Worm (Caenorhabditis elegans) whole organism, L2 larva: ENCODE measurements around the gene ldh-1.

Experiments
- C34F6.9 ChIP-seq: fragments of 150-350 bp; optimal IDR thresholded peaks from 2 replicates; lab custom pipeline; 2014; ENCODE audit warnings: missing biosample characterization, missing genetic modification characterization
- R02D3.7 ChIP-seq: fragments of 150-350 bp; optimal IDR thresholded peaks from 2 replicates; lab custom pipeline; 2014; ENCODE audit warnings: missing biosample characterization, missing genetic modification characterization
- Y55F3AM.14 ChIP-seq: fragments of 200-800 bp; sonication (Bioruptor generic); optimal IDR thresholded peaks from 2 replicates; lab custom pipeline; 2018; ENCODE audit warnings: mild to moderate bottlenecking, missing genetic modification characterization, missing compliant biosample characterization
- ZK546.5 ChIP-seq: sonication (generic microtip); optimal IDR thresholded peaks from 2 replicates; lab custom pipeline; 2017; ENCODE audit warnings: missing biosample characterization, missing genetic modification characterization
- alr-1 ChIP-seq: fragments of 150-350 bp; optimal IDR thresholded peaks from 2 replicates; lab custom pipeline; 2014; ENCODE audit warnings: missing biosample characterization, missing genetic modification characterization
- aly-2 ChIP-seq: fragments of 150-350 bp; optimal IDR thresholded peaks from 2 replicates; lab custom pipeline; 2014; ENCODE audit warnings: missing biosample characterization, missing genetic modification characterization
- ama-1 ChIP-seq: fragments of 150-350 bp; optimal IDR thresholded peaks from 2 replicates; lab custom pipeline; 2018; ENCODE audit warnings: inconsistent platforms
- blmp-1 ChIP-seq: sonication (generic microtip); optimal IDR thresholded peaks from 2 replicates; lab custom pipeline; 2017; ENCODE audit warnings: missing genetic modification characterization, mild to moderate bottlenecking, missing compliant biosample characterization, antibody characterized with exemption, moderate library complexity; ENCODE audit not compliant: insufficient read depth
- ceh-16 ChIP-seq: fragments of 150-350 bp; optimal IDR thresholded peaks from 2 replicates; lab custom pipeline; 2014; ENCODE audit warnings: missing biosample characterization, missing genetic modification characterization
- ceh-82 ChIP-seq: fragments of 150-350 bp; optimal IDR thresholded peaks from 2 replicates; lab custom pipeline; 2014; ENCODE audit warnings: missing biosample characterization, missing genetic modification characterization
- crh-2 ChIP-seq: sonication (generic microtip); optimal IDR thresholded peaks from 2 replicates; lab custom pipeline; 2017; ENCODE audit warnings: missing biosample characterization, missing genetic modification characterization
- dmd-4 ChIP-seq: sonication (generic microtip); optimal IDR thresholded peaks from 2 replicates; lab custom pipeline; 2017; ENCODE audit warnings: missing biosample characterization, missing genetic modification characterization
- egl-27 ChIP-seq: sonication (generic microtip); optimal IDR thresholded peaks from 3 replicates; lab custom pipeline; 2017; ENCODE audit warnings: missing biosample characterization, missing genetic modification reagents, missing genetic modification characterization
- elt-1 ChIP-seq: fragments of 150-350 bp; optimal IDR thresholded peaks from 2 replicates; lab custom pipeline; 2014; ENCODE audit warnings: missing biosample characterization, missing genetic modification characterization
- elt-3 ChIP-seq: sonication (generic microtip); optimal IDR thresholded peaks from 2 replicates; lab custom pipeline; 2017; ENCODE audit warnings: missing biosample characterization, missing genetic modification characterization
- fos-1 ChIP-seq: fragments of 150-350 bp; optimal IDR thresholded peaks from 2 replicates; lab custom pipeline; 2014; ENCODE audit warnings: missing biosample characterization, missing genetic modification characterization
- gmeb-1 ChIP-seq: fragments of 150-350 bp; optimal IDR thresholded peaks from 2 replicates; lab custom pipeline; 2014; ENCODE audit warnings: missing biosample characterization, missing genetic modification characterization
- lin-11 ChIP-seq: fragments of 150-350 bp; sonication (generic microtip); optimal IDR thresholded peaks from 2 replicates; lab custom pipeline; 2014; ENCODE audit warnings: missing biosample characterization, missing genetic modification characterization, inconsistent platforms, mixed read lengths
- lin-13 ChIP-seq: fragments of 150-350 bp; optimal IDR thresholded peaks from 2 replicates; lab custom pipeline; 2014; ENCODE audit warnings: missing biosample characterization, missing genetic modification reagents, missing genetic modification characterization
- lin-39 ChIP-seq: fragments of 150-350 bp; optimal IDR thresholded peaks from 2 replicates; lab custom pipeline; 2014; ENCODE audit warnings: missing biosample characterization, missing genetic modification reagents, missing genetic modification characterization
- lsy-2 ChIP-seq, 2 experiments: fragments of 150-350 bp in 1 of 2; sonication (generic microtip) in 1 of 2; optimal IDR thresholded peaks; 2 replicates each; lab custom pipeline; 2014 to 2017; ENCODE audit warnings: missing biosample characterization in 2 of 2, missing genetic modification characterization in 2 of 2
- mab-5 ChIP-seq: fragments of 150-350 bp; optimal IDR thresholded peaks from 2 replicates; lab custom pipeline; 2014; ENCODE audit warnings: missing biosample characterization, missing genetic modification characterization
- mbf-1 ChIP-seq: sonication (generic microtip); optimal IDR thresholded peaks from 2 replicates; lab custom pipeline; 2017; ENCODE audit warnings: missing biosample characterization, missing genetic modification characterization
- mdl-1 ChIP-seq, 2 experiments: fragments of 150-350 bp in 1 of 2; sonication (generic microtip) in 1 of 2; optimal IDR thresholded peaks; 2 replicates each; lab custom pipeline; 2017; ENCODE audit warnings: missing biosample characterization in 2 of 2, missing genetic modification characterization in 2 of 2
- nhr-10 ChIP-seq: sonication (generic microtip); optimal IDR thresholded peaks from 2 replicates; lab custom pipeline; 2017; ENCODE audit warnings: missing biosample characterization, missing genetic modification characterization
- nhr-11 ChIP-seq: fragments of 150-350 bp; optimal IDR thresholded peaks from 2 replicates; lab custom pipeline; 2014; ENCODE audit warnings: missing biosample characterization, missing genetic modification characterization
- nhr-12 ChIP-seq: fragments of 150-350 bp; optimal IDR thresholded peaks from 2 replicates; lab custom pipeline; 2014; ENCODE audit warnings: missing biosample characterization, missing genetic modification characterization
- nhr-129 ChIP-seq: fragments of 150-350 bp; optimal IDR thresholded peaks from 2 replicates; lab custom pipeline; 2014; ENCODE audit warnings: missing biosample characterization, missing genetic modification characterization
- nhr-21 ChIP-seq: fragments of 150-350 bp; optimal IDR thresholded peaks from 2 replicates; lab custom pipeline; 2014; ENCODE audit warnings: missing biosample characterization, missing genetic modification characterization
- nhr-23 ChIP-seq: fragments of 150-350 bp; optimal IDR thresholded peaks from 2 replicates; lab custom pipeline; 2014; ENCODE audit warnings: missing biosample characterization, missing genetic modification reagents, missing genetic modification characterization
- nhr-237 ChIP-seq: fragments of 150-350 bp; optimal IDR thresholded peaks from 2 replicates; lab custom pipeline; 2014; ENCODE audit warnings: missing biosample characterization, missing genetic modification characterization
- nhr-25 ChIP-seq: fragments of 150-350 bp; sonication (generic microtip); optimal IDR thresholded peaks from 3 replicates; lab custom pipeline; 2014; ENCODE audit warnings: missing biosample characterization, missing genetic modification characterization
- nhr-6 ChIP-seq: fragments of 150-350 bp; optimal IDR thresholded peaks from 2 replicates; lab custom pipeline; 2014; ENCODE audit warnings: missing biosample characterization, missing genetic modification characterization
- nhr-77 ChIP-seq: fragments of 150-350 bp; optimal IDR thresholded peaks from 2 replicates; lab custom pipeline; 2014; ENCODE audit warnings: missing biosample characterization, missing genetic modification characterization
- peb-1 ChIP-seq: fragments of 150-350 bp; optimal IDR thresholded peaks from 2 replicates; lab custom pipeline; 2014; ENCODE audit warnings: missing biosample characterization, missing genetic modification characterization
- sem-4 ChIP-seq: fragments of 150-350 bp; optimal IDR thresholded peaks from 2 replicates; lab custom pipeline; 2014; ENCODE audit warnings: missing biosample characterization, missing genetic modification reagents, missing genetic modification characterization
- sma-3 ChIP-seq: sonication (generic microtip); optimal IDR thresholded peaks from 2 replicates; lab custom pipeline; 2016; ENCODE audit warnings: missing genetic modification reagents, missing genetic modification characterization, missing compliant biosample characterization
- sma-9 ChIP-seq, 2 experiments: fragments of 150-350 bp in 1 of 2; sonication (generic microtip) in 1 of 2; optimal IDR thresholded peaks; 2 replicates each; lab custom pipeline; 2014 to 2016; ENCODE audit warnings: missing genetic modification characterization in 2 of 2, mild to moderate bottlenecking in 1 of 2, missing biosample characterization in 1 of 2, missing compliant biosample characterization in 1 of 2, missing genetic modification reagents in 1 of 2, moderate library complexity in 1 of 2
- snpc-4 ChIP-seq: fragments of 150-350 bp; optimal IDR thresholded peaks from 2 replicates; lab custom pipeline; 2014; ENCODE audit warnings: missing biosample characterization, missing genetic modification characterization
- unc-39 ChIP-seq: fragments of 150-350 bp; optimal IDR thresholded peaks from 2 replicates; lab custom pipeline; 2014; ENCODE audit warnings: missing biosample characterization, missing genetic modification characterization
- unc-55 ChIP-seq: fragments of 150-350 bp; sonication (generic microtip); optimal IDR thresholded peaks from 3 replicates; lab custom pipeline; 2014; ENCODE audit warnings: missing biosample characterization, missing genetic modification reagents, missing genetic modification characterization
- unc-62 ChIP-seq: fragments of 150-350 bp; optimal IDR thresholded peaks from 2 replicates; lab custom pipeline; 2014; ENCODE audit warnings: missing biosample characterization, missing genetic modification reagents, missing genetic modification characterization
- zag-1 ChIP-seq: fragments of 150-350 bp; optimal IDR thresholded peaks from 2 replicates; lab custom pipeline; 2014; ENCODE audit warnings: missing biosample characterization, missing genetic modification characterization
- ztf-1 ChIP-seq: fragments of 200-800 bp; sonication (Bioruptor generic); conservative IDR thresholded peaks from 2 replicates; pipeline ENCODE4 v1.3.6; 2022; ENCODE audit warnings: missing genetic modification characterization, missing compliant biosample characterization
- ztf-11 ChIP-seq: sonication (generic microtip); optimal IDR thresholded peaks from 2 replicates; lab custom pipeline; 2017; ENCODE audit warnings: missing biosample characterization, missing genetic modification characterization
- ztf-4 ChIP-seq: fragments of 150-350 bp; optimal IDR thresholded peaks from 2 replicates; lab custom pipeline; 2014; ENCODE audit warnings: missing biosample characterization, missing genetic modification characterization

Gene ldh-1

DNA sequence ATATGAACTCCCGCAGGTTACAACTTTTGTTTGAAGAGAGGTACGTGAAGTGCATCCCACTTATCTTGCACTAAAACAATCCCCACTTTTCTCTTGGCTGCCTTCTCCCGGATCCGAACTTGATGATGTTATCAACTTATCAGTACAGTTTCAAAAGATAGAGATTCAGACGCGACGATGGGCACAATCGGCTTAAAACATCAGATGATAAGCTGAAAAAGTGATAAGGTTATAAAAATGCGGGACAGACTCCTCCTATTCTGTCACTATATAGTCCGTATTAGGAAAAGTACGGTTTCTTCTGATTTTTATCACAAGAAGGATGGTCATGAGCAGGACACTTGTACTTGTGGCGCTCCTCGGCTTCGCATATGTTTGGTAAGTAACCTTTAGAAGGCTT, 15.2 kb downstream of the ldh-1 start, which contains the start of gene ctsa-1.2:
ctsa-1.2 (plus strand) TSS at position 160 of the 400 bp plus-strand sequence.
- TF ChIP-seq sma-9 (GFP tag; optimal IDR thresholded peaks at IDR 0.05; lab: Kevin White, UChicago) (peak; percentile 52), sma-9 (tag; optimal IDR thresholded peaks at IDR 0.05; lab: Kevin White, UChicago) (no peak), fos-1 (tag; lab: Kevin White, UChicago) (peak; percentile 38), lin-39 (tag; lab: Kevin White, UChicago) (no peak)

DNA sequence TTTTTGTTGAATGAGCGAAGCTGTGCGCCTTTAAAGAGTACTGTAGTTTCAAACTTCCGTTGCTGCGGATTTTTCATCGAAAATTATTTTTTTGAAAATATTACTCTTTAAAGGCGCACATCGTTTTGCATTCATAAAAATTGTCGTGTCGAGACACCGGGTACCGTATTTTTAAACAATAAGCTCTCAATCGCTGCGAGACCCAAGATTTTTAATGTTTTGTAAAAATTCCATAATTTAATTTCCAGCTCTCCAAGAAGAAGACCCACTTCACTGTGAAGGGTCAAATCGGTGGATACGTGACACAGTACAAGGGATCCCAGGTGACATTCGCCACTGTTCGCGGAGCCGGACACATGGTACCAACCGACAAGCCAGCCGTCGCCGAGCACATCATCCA, 18.3 kb downstream of the ldh-1 start:
- TF ChIP-seq mbf-1 (tag; lab: Kevin White, UChicago) (no peak), unc-62 (GFP tag; lab: Kevin White, UChicago) (no peak), nhr-129 (tag; lab: Kevin White, UChicago) (no peak), ceh-82 (tag; lab: Kevin White, UChicago) (no peak), C34F6.9 (tag; lab: Kevin White, UChicago) (no peak), nhr-6 (tag; lab: Kevin White, UChicago) (no peak), ceh-16 (tag; lab: Kevin White, UChicago) (no peak), ztf-11 (tag; lab: Kevin White, UChicago) (no peak), sma-3 (no peak), lin-39 (tag; lab: Kevin White, UChicago) (no peak), elt-1 (no peak), alr-1 (tag; lab: Kevin White, UChicago) (no peak), mab-5 (no peak), snpc-4 (no peak), lsy-2 (tag; optimal IDR thresholded peaks at IDR 0.05; lab: Kevin White, UChicago) (no peak), ZK546.5 (no peak), aly-2 (tag; lab: Kevin White, UChicago) (no peak), nhr-12 (tag; lab: Kevin White, UChicago) (no peak), sem-4 (tag; lab: Kevin White, UChicago) (no peak), gmeb-1 (tag; lab: Kevin White, UChicago) (no peak)
- TF ChIP-seq, all 48 proteins: peak for 0

- peak; percentile 34 to 62 for TF ChIP-seq lsy-2 (tag; optimal IDR thresholded peaks at IDR 0.05; lab: Kevin White, UChicago)
- TF ChIP-seq egl-27 (tag; lab: Kevin White, UChicago) = peak; percentile 2
- no peak for TF ChIP-seq nhr-12 (tag; lab: Kevin White, UChicago)
- no peak for TF ChIP-seq nhr-77
- TF ChIP-seq sma-3 = no peak
- peak; percentile 78 for TF ChIP-seq nhr-129 (tag; lab: Kevin White, UChicago)
- no peak for TF ChIP-seq ZK546.5
- no peak for TF ChIP-seq lin-39 (tag; lab: Kevin White, UChicago)
- TF ChIP-seq ztf-11 (tag; lab: Kevin White, UChicago) = peak; percentile 29
- TF ChIP-seq nhr-10 (tag; lab: Kevin White, UChicago) = no peak
- TF ChIP-seq lin-13 (GFP tag; lab: Kevin White, UChicago) = peak; percentile 19
- TF ChIP-seq mbf-1 (tag; lab: Kevin White, UChicago) = no peak
- TF ChIP-seq ceh-16 (tag; lab: Kevin White, UChicago) = no peak
- TF ChIP-seq nhr-25 (tag; lab: Kevin White, UChicago) = no peak
- no peak for TF ChIP-seq nhr-11 (tag; lab: Kevin White, UChicago)
- TF ChIP-seq mdl-1 (tag; optimal IDR thresholded peaks at IDR 0.05; lab: Kevin White, UChicago) = peak; percentile 49 to 76
- TF ChIP-seq ztf-4 (tag; lab: Kevin White, UChicago) = peak; percentile 66
- TF ChIP-seq alr-1 (tag; lab: Kevin White, UChicago) = no peak
- peak; percentile 59 for TF ChIP-seq unc-55 (GFP tag; lab: Kevin White, UChicago)
- TF ChIP-seq unc-62 (GFP tag; lab: Kevin White, UChicago) = no peak
- no peak for TF ChIP-seq nhr-23 (tag; lab: Kevin White, UChicago)
- TF ChIP-seq aly-2 (tag; lab: Kevin White, UChicago) = no peak
- no peak for TF ChIP-seq ztf-1 (GFP tag; lab: Robert Waterston, UW)
- TF ChIP-seq elt-3 (tag; lab: Kevin White, UChicago) = no peak
- TF ChIP-seq crh-2 (tag; lab: Kevin White, UChicago) = peak; percentile 26
- TF ChIP-seq dmd-4 = no peak
- TF ChIP-seq R02D3.7 (tag; lab: Kevin White, UChicago) = no peak
- no peak for TF ChIP-seq nhr-237 (tag; lab: Kevin White, UChicago)
- peak; percentile 14 for TF ChIP-seq fos-1 (tag; lab: Kevin White, UChicago)
- peak; percentile 15 for TF ChIP-seq nhr-21
- TF ChIP-seq nhr-6 (tag; lab: Kevin White, UChicago) = no peak
- no peak for TF ChIP-seq ama-1 (lab: Kevin White, UChicago)
- peak; percentile 90 for TF ChIP-seq zag-1 (tag; lab: Kevin White, UChicago)
- peak; percentile 72 for TF ChIP-seq lin-11
- no peak for TF ChIP-seq snpc-4
- TF ChIP-seq sma-9 (GFP tag; optimal IDR thresholded peaks at IDR 0.05; lab: Kevin White, UChicago) = peak; percentile 53
- no peak for TF ChIP-seq sma-9 (tag; optimal IDR thresholded peaks at IDR 0.05; lab: Kevin White, UChicago)
- TF ChIP-seq Y55F3AM.14 (GFP tag; lab: Kevin White, UChicago) = peak; percentile 72
- TF ChIP-seq mab-5 = peak; percentile 33
- no peak for TF ChIP-seq unc-39 (tag; lab: Kevin White, UChicago)
- peak; percentile 39 for TF ChIP-seq ceh-82 (tag; lab: Kevin White, UChicago)
- no peak for TF ChIP-seq sem-4 (tag; lab: Kevin White, UChicago)
- TF ChIP-seq C34F6.9 (tag; lab: Kevin White, UChicago) = peak; percentile 68
- no peak for TF ChIP-seq blmp-1 (tag; lab: Kevin White, UChicago)
- no peak for TF ChIP-seq elt-1
- TF ChIP-seq peb-1 (tag; lab: Kevin White, UChicago) = no peak
Observed at ce11 chrII:11746782-11747288, 22.8 kb downstream of the ldh-1 start.
